In genomic region chr3L:1626924-1627323, dm6 we compare ENCODE assay signal across 4 fruit fly cellular contexts.
TF ChIP-seq lines count a peak whose summit lies in the region.

No protein-coding gene starts in this region.

- TF ChIP-seq CTCF in whole organism, embryonic (GFP tag; optimal IDR thresholded peaks at IDR 0.05; lab: Kevin White, UChicago) = no peak

TF ChIP-seq in whole organism, embryonic, 481 proteins besides CTCF, POLR2A, EP300 and RAD21:
- TF ChIP-seq Deaf1 (tag; optimal IDR thresholded peaks at IDR 0.05; lab: Kevin White, UChicago) (peak; percentile 31), ato (GFP tag; IDR thresholded peaks at IDR 0.05; lab: Robert Waterston, UW; ENCODE audit: partially characterized antibody) (no peak), crol (GFP tag; IDR thresholded peaks at IDR 0.05; lab: Robert Waterston, UW) (peak; percentile 74), CG9215 (GFP tag; IDR thresholded peaks at IDR 0.05; lab: Robert Waterston, UW) (no peak), CG4404 (GFP tag; IDR thresholded peaks at IDR 0.05; lab: Robert Waterston, UW) (no peak), chinmo (GFP tag; IDR thresholded peaks at IDR 0.05; lab: Robert Waterston, UW; ENCODE audit: partially characterized antibody) (0 out of 4 replicates have a peak, but pooled peaks have one; percentile 42), CG31224 (GFP tag; IDR thresholded peaks at IDR 0.05; lab: Robert Waterston, UW) (peak; percentile 48; the same call in 1 of the 2 replicates), Awh (GFP tag; IDR thresholded peaks at IDR 0.05; lab: Robert Waterston, UW) (no peak), Trl (optimal IDR thresholded peaks at IDR 0.05; lab: Kevin White, UChicago) (peak; percentile 15 to 38), Trl (GFP tag; optimal IDR thresholded peaks at IDR 0.05; lab: Kevin White, UChicago) (no peak), CG4820 (GFP tag; optimal IDR thresholded peaks at IDR 0.05; lab: Kevin White, UChicago) (no peak), CG2120 (GFP tag; optimal IDR thresholded peaks at IDR 0.05; lab: Kevin White, UChicago) (no peak), tna (GFP tag; IDR thresholded peaks at IDR 0.05; lab: Robert Waterston, UW; ENCODE audit: partially characterized antibody) (no peak), phol (tag; optimal IDR thresholded peaks at IDR 0.05; lab: Kevin White, UChicago) (no peak), inv (GFP tag; IDR thresholded peaks at IDR 0.05; lab: Robert Waterston, UW; ENCODE audit: partially characterized antibody) (no peak), ewg (GFP tag; optimal IDR thresholded peaks at IDR 0.05; lab: Kevin White, UChicago) (peak; percentile 89), Lim3 (GFP tag; IDR thresholded peaks at IDR 0.05; lab: Robert Waterston, UW) (no peak)

TF ChIP-seq in whole organism, prepupa, 60 proteins besides CTCF, POLR2A, EP300 and RAD21:
- TF ChIP-seq svp (GFP tag; lab: Kevin White, UChicago) = peak; percentile 38
- no peak for TF ChIP-seq topi (GFP tag; optimal IDR thresholded peaks at IDR 0.05; lab: Kevin White, UChicago)

TF ChIP-seq in whole organism, pupa, 21 proteins besides CTCF, POLR2A, EP300 and RAD21:
- TF ChIP-seq CG13204 (GFP tag; optimal IDR thresholded peaks at IDR 0.05; lab: Kevin White, UChicago) (peak; percentile 12), fd96Ca (GFP tag; IDR thresholded peaks at IDR 0.05; lab: Robert Waterston, UW) (no peak)

TF ChIP-seq in whole organism, wandering third instar larva, 38 proteins besides CTCF, POLR2A, EP300 and RAD21:
- TF ChIP-seq Vsx2 (GFP tag; optimal IDR thresholded peaks at IDR 0.05; lab: Kevin White, UChicago; ENCODE audit: partially characterized antibody) = peak; percentile 15
- no peak for TF ChIP-seq sv (GFP tag; optimal IDR thresholded peaks at IDR 0.05; lab: Kevin White, UChicago)
